Worm (Caenorhabditis elegans) whole organism, midembryonic: ENCODE measurements around the gene F46B3.9.

Source experiments
- T22C8.4 ChIP-seq: fragments of 200-800 bp; sonication (Bioruptor generic); IDR thresholded peaks from 2 replicates; pipeline ENCODE4 v1.3.6; 2022; ENCODE audit warnings: missing genetic modification characterization, missing compliant biosample characterization
- flt-1 ChIP-seq: fragments of 200-800 bp; sonication (Bioruptor generic); IDR thresholded peaks from 2 replicates; pipeline ENCODE4 v1.3.6; 2022; ENCODE audit warnings: missing genetic modification characterization, missing compliant biosample characterization
- tab-1 ChIP-seq: fragments of 200-800 bp; sonication (Bioruptor generic); IDR thresholded peaks from 2 replicates; pipeline ENCODE4 v1.3.6; 2022; ENCODE audit warnings: missing genetic modification characterization, missing compliant biosample characterization
- ztf-23 ChIP-seq: fragments of 200-800 bp; sonication (Bioruptor generic); IDR thresholded peaks from 2 replicates; pipeline ENCODE4 v1.3.6; 2022; ENCODE audit warnings: missing genetic modification reagents, missing genetic modification characterization, missing compliant biosample characterization
- ztf-29 ChIP-seq: fragments of 200-800 bp; sonication (Bioruptor generic); IDR thresholded peaks from 2 replicates; pipeline ENCODE4 v1.3.6; 2022; ENCODE audit warnings: missing genetic modification reagents, missing genetic modification characterization, missing compliant biosample characterization

DNA sequence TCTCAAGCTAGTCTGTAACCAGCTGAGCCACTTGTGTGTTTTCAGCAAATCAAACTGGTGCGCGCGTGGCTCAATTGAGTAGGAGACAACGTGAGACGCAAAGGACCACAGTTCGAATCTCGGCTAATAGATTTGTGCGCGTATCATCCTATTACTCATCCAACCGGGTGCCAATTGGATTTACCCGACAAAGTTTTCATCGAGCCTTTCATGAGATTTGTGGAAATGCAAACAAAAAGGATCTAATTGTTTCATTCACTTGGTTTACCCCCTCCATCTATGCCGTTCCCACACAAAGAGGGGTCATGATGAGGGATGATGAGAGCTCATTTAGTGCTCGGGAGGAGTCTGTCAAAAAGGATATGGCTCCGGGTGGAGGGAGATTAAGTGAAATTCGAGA is 29.2 kb upstream of the F46B3.9 start:
- no peak for TF ChIP-seq ztf-29 (GFP tag; lab: Robert Waterston, UW)
- no peak for TF ChIP-seq ztf-23 (GFP tag; lab: Robert Waterston, UW)
- TF ChIP-seq flt-1 (GFP tag; lab: Robert Waterston, UW): no peak
- no peak for TF ChIP-seq T22C8.4
- TF ChIP-seq tab-1 (GFP tag; lab: Robert Waterston, UW): no peak
